Worm (Caenorhabditis elegans): ENCODE data around the gene R105.5.

- TF ChIP-seq nhr-12 (tag; optimal IDR thresholded peaks at IDR 0.05) (no peak), crh-2 (tag; optimal IDR thresholded peaks at IDR 0.05) (no peak), ZK546.5 (tag; optimal IDR thresholded peaks at IDR 0.05) (no peak), alr-1 (tag; optimal IDR thresholded peaks at IDR 0.05) (no peak), nhr-6 (tag; optimal IDR thresholded peaks at IDR 0.05) (no peak), fos-1 (tag; optimal IDR thresholded peaks at IDR 0.05) (no peak), ama-1 (optimal IDR thresholded peaks at IDR 0.05) (no peak)
Measured at ce11 chrIV:4645243-4645642, 9.1 kb downstream of the R105.5 start.
